Fruit fly (Drosophila melanogaster) whole organism, embryonic: ENCODE measurements around the gene CG12171.

Source experiments
- Bgb ChIP-seq: fragments of 200-800 bp; sonication (Bioruptor generic); IDR thresholded peaks from 2 replicates; pipeline ENCODE4 v1.3.6; 2022; ENCODE audit warnings: missing biosample characterization, missing genetic modification characterization; ENCODE audit not compliant: partially characterized antibody
- CG10462 ChIP-seq: fragments of 200-800 bp; sonication (Bioruptor generic); optimal IDR thresholded peaks from 2 replicates; lab custom pipeline; 2016; ENCODE audit warnings: missing biosample characterization, missing genetic modification characterization
- CG11085 ChIP-seq: fragments of 200-800 bp; sonication (Bioruptor generic); IDR thresholded peaks from 2 replicates; pipeline ENCODE4 v1.3.6; 2022; ENCODE audit warnings: missing biosample characterization, missing genetic modification characterization
- CG11247 ChIP-seq: fragments of 200-800 bp; sonication (Bioruptor generic); IDR thresholded peaks from 2 replicates; pipeline ENCODE4 v1.3.6; 2022; ENCODE audit warnings: missing biosample characterization, missing genetic modification characterization
- CG12155 ChIP-seq: fragments of 200-800 bp; sonication (Bioruptor generic); optimal IDR thresholded peaks from 3 replicates; lab custom pipeline; 2016; ENCODE audit warnings: missing biosample characterization, missing genetic modification characterization
- CG15269 ChIP-seq: fragments of 200-800 bp; sonication (Bioruptor generic); optimal IDR thresholded peaks from 2 replicates; lab custom pipeline; 2018; ENCODE audit warnings: missing biosample characterization, mild to moderate bottlenecking, missing genetic modification characterization, moderate library complexity
- CG16779 ChIP-seq: fragments of 200-800 bp; sonication (Bioruptor generic); IDR thresholded peaks from 2 replicates; pipeline ENCODE4 v1.3.6; 2022; ENCODE audit warnings: missing biosample characterization, missing genetic modification characterization
- CG30020 ChIP-seq: fragments of 200-800 bp; optimal IDR thresholded peaks from 2 replicates; lab custom pipeline; 2019; ENCODE audit warnings: missing biosample characterization, mild to moderate bottlenecking, missing genetic modification characterization, moderate library complexity
- CG33213 ChIP-seq: fragments of 200-800 bp; sonication (Bioruptor generic); optimal IDR thresholded peaks from 3 replicates; lab custom pipeline; 2016; ENCODE audit warnings: missing biosample characterization, missing genetic modification characterization
- CG43689 ChIP-seq: fragments of 200-800 bp; sonication (Bioruptor generic); IDR thresholded peaks from 2 replicates; pipeline ENCODE4 v1.3.6; 2022; ENCODE audit warnings: missing biosample characterization, missing genetic modification characterization
- CG4707 ChIP-seq: fragments of 200-800 bp; sonication (Bioruptor generic); optimal IDR thresholded peaks from 2 replicates; lab custom pipeline; 2018; ENCODE audit warnings: missing biosample characterization, mild to moderate bottlenecking, missing genetic modification characterization, moderate library complexity
- CG4854 ChIP-seq: fragments of 200-800 bp; sonication (Bioruptor generic); optimal IDR thresholded peaks from 2 replicates; lab custom pipeline; 2016; ENCODE audit warnings: missing biosample characterization, missing genetic modification characterization, inconsistent platforms
- CG5180 ChIP-seq: fragments of 200-800 bp; sonication (Bioruptor generic); optimal IDR thresholded peaks from 3 replicates; lab custom pipeline; 2017; ENCODE audit warnings: missing biosample characterization, missing genetic modification characterization, mild to moderate bottlenecking, moderate library complexity, missing genetic modification reagents
- CG6813 ChIP-seq: fragments of 200-800 bp; sonication (Bioruptor generic); optimal IDR thresholded peaks from 2 replicates; lab custom pipeline; 2017; ENCODE audit warnings: missing biosample characterization, missing genetic modification characterization, mild to moderate bottlenecking, moderate library complexity, missing genetic modification reagents
- CG7556 ChIP-seq: fragments of 200-800 bp; sonication (Bioruptor generic); optimal IDR thresholded peaks from 2 replicates; lab custom pipeline; 2017; ENCODE audit warnings: missing biosample characterization, mild to moderate bottlenecking, missing genetic modification characterization
- CG9609 ChIP-seq: fragments of 200-800 bp; sonication (Bioruptor generic); optimal IDR thresholded peaks from 3 replicates; lab custom pipeline; 2016; ENCODE audit warnings: missing biosample characterization, missing genetic modification characterization
- Chrac-16 ChIP-seq: fragments of 200-800 bp; sonication (Bioruptor generic); optimal IDR thresholded peaks from 3 replicates; lab custom pipeline; 2016; ENCODE audit warnings: missing biosample characterization, missing genetic modification characterization
- Dfd ChIP-seq, 2 experiments: fragments of >200 bp; optimal IDR thresholded peaks; 2 replicates each; lab custom pipeline; 2017; ENCODE audit warnings: missing biosample characterization in 2 of 2, missing genetic modification characterization in 2 of 2
- ERR ChIP-seq: fragments of 200-800 bp; sonication (Bioruptor generic); optimal IDR thresholded peaks from 2 replicates; lab custom pipeline; 2016; ENCODE audit warnings: missing biosample characterization, missing genetic modification characterization
- HmgD ChIP-seq: fragments of 200-800 bp; sonication (Bioruptor generic); optimal IDR thresholded peaks from 3 replicates; lab custom pipeline; 2016; ENCODE audit warnings: missing biosample characterization, missing genetic modification characterization
- Hsf ChIP-seq: fragments of 200-800 bp; sonication (Bioruptor generic); optimal IDR thresholded peaks from 3 replicates; lab custom pipeline; 2016; ENCODE audit warnings: missing biosample characterization, missing genetic modification characterization
- Lhr ChIP-seq: fragments of 200-800 bp; sonication (Bioruptor generic); optimal IDR thresholded peaks from 3 replicates; lab custom pipeline; 2017; ENCODE audit warnings: mild to moderate bottlenecking, missing biosample characterization, missing genetic modification reagents, missing genetic modification characterization
- MBD-R2 ChIP-seq: fragments of 200-800 bp; sonication (Bioruptor generic); IDR thresholded peaks from 2 replicates; pipeline ENCODE4 v1.3.6; 2022; ENCODE audit warnings: missing biosample characterization, missing genetic modification characterization
- Meics ChIP-seq: fragments of 200-800 bp; sonication (Bioruptor generic); optimal IDR thresholded peaks from 2 replicates; lab custom pipeline; 2017; ENCODE audit warnings: missing biosample characterization, mild to moderate bottlenecking, missing genetic modification characterization
- Myb ChIP-seq: fragments of 200-800 bp; sonication (Bioruptor generic); optimal IDR thresholded peaks from 2 replicates; lab custom pipeline; 2016; ENCODE audit warnings: missing biosample characterization, missing genetic modification characterization
- NC2α ChIP-seq: fragments of 200-800 bp; sonication (Bioruptor generic); optimal IDR thresholded peaks from 2 replicates; lab custom pipeline; 2016; ENCODE audit warnings: missing biosample characterization, missing genetic modification characterization
- Nf-YB ChIP-seq: fragments of 200-800 bp; sonication (Bioruptor generic); optimal IDR thresholded peaks from 3 replicates; lab custom pipeline; 2019; ENCODE audit warnings: missing biosample characterization, mild to moderate bottlenecking, missing genetic modification characterization, moderate library complexity
- Scr ChIP-seq: fragments of 200-800 bp; sonication (Bioruptor generic); IDR thresholded peaks from 2 replicates; pipeline ENCODE4 v1.3.6; 2022; ENCODE audit warnings: missing biosample characterization, missing genetic modification characterization; ENCODE audit not compliant: partially characterized antibody
- Six4 ChIP-seq: fragments of 200-800 bp; sonication (Bioruptor generic); optimal IDR thresholded peaks from 2 replicates; lab custom pipeline; 2016; ENCODE audit warnings: missing biosample characterization, missing genetic modification characterization
- Sry-β ChIP-seq: fragments of 200-800 bp; sonication (Bioruptor generic); optimal IDR thresholded peaks from 2 replicates; lab custom pipeline; 2018; ENCODE audit warnings: missing biosample characterization, mild to moderate bottlenecking, missing genetic modification characterization, moderate library complexity
- Stat92E ChIP-seq, 3 experiments: fragments of >200 bp in 2 of 3; fragments of 200-800 bp in 1 of 3; sonication (Bioruptor generic) in 1 of 3; optimal IDR thresholded peaks; 2 replicates each; lab custom pipeline; 2017 to 2019; ENCODE audit warnings: missing biosample characterization in 3 of 3, missing genetic modification characterization in 3 of 3, mild to moderate bottlenecking in 1 of 3, moderate library complexity in 1 of 3
- abd-A ChIP-seq: fragments of 200-800 bp; sonication (Bioruptor generic); optimal IDR thresholded peaks from 3 replicates; lab custom pipeline; 2019; ENCODE audit warnings: missing biosample characterization, mild to moderate bottlenecking, missing genetic modification characterization, moderate library complexity
- chif ChIP-seq, 2 experiments: fragments of 200-800 bp; sonication (Bioruptor generic); optimal IDR thresholded peaks; 3 replicates each; lab custom pipeline; 2016; ENCODE audit warnings: missing biosample characterization in 2 of 2, missing genetic modification characterization in 2 of 2
- chn ChIP-seq: fragments of 200-800 bp; sonication (Bioruptor generic); optimal IDR thresholded peaks from 2 replicates; lab custom pipeline; 2016; ENCODE audit warnings: missing biosample characterization, missing genetic modification characterization
- hbn ChIP-seq: fragments of 200-800 bp; sonication (Bioruptor generic); IDR thresholded peaks from 2 replicates; pipeline ENCODE4 v1.3.6; 2022; ENCODE audit warnings: missing biosample characterization, missing genetic modification characterization; ENCODE audit not compliant: partially characterized antibody
- jumu ChIP-seq: fragments of 200-800 bp; sonication (Bioruptor generic); optimal IDR thresholded peaks from 3 replicates; lab custom pipeline; 2016; ENCODE audit warnings: missing biosample characterization, missing genetic modification characterization
- luna ChIP-seq: fragments of 200-800 bp; sonication (Bioruptor generic); optimal IDR thresholded peaks from 2 replicates; lab custom pipeline; 2016; ENCODE audit warnings: missing biosample characterization, missing genetic modification characterization
- mld ChIP-seq: fragments of 200-800 bp; sonication (Bioruptor generic); IDR thresholded peaks from 3 replicates; pipeline ENCODE4 v1.3.6; 2022; ENCODE audit warnings: missing biosample characterization, missing genetic modification characterization; ENCODE audit not compliant: partially characterized antibody
- row ChIP-seq: fragments of 200-800 bp; sonication (Bioruptor generic); IDR thresholded peaks from 3 replicates; pipeline ENCODE4 v1.3.6; 2022; ENCODE audit warnings: missing biosample characterization, missing genetic modification characterization
- sc ChIP-seq, 3 experiments: fragments of >200 bp in 2 of 3; fragments of 200-800 bp in 1 of 3; sonication (Bioruptor generic) in 1 of 3; optimal IDR thresholded peaks; 2 replicates in 2 of 3; 3 replicates in 1 of 3; lab custom pipeline; 2017; ENCODE audit warnings: mild to moderate bottlenecking in 1 of 3, missing biosample characterization in 1 of 3, missing genetic modification characterization in 1 of 3, missing genetic modification reagents in 1 of 3
- sd ChIP-seq: fragments of 200-800 bp; sonication (Bioruptor generic); optimal IDR thresholded peaks from 3 replicates; lab custom pipeline; 2018; ENCODE audit warnings: missing biosample characterization, mild to moderate bottlenecking, missing genetic modification characterization, moderate library complexity
- shn ChIP-seq: fragments of 200-800 bp; sonication (Bioruptor generic); optimal IDR thresholded peaks from 3 replicates; lab custom pipeline; 2016; ENCODE audit warnings: missing biosample characterization, missing genetic modification characterization
- sima ChIP-seq: fragments of 200-800 bp; sonication (Bioruptor generic); optimal IDR thresholded peaks from 2 replicates; lab custom pipeline; 2016; ENCODE audit warnings: missing biosample characterization, missing genetic modification characterization
- stc ChIP-seq: fragments of 200-800 bp; sonication (Bioruptor generic); IDR thresholded peaks from 2 replicates; pipeline ENCODE4 v1.3.6; 2022; ENCODE audit warnings: missing biosample characterization, missing genetic modification characterization
- tin ChIP-seq: fragments of 200-800 bp; sonication (Bioruptor generic); optimal IDR thresholded peaks from 3 replicates; lab custom pipeline; 2016; ENCODE audit warnings: missing biosample characterization, missing genetic modification characterization
- tup ChIP-seq: fragments of 200-800 bp; sonication (Bioruptor generic); optimal IDR thresholded peaks from 2 replicates; lab custom pipeline; 2016; ENCODE audit warnings: missing biosample characterization, mild to moderate bottlenecking, missing genetic modification characterization, moderate library complexity
- vfl ChIP-seq: fragments of 200-800 bp; sonication (Bioruptor generic); optimal IDR thresholded peaks from 2 replicates; lab custom pipeline; 2016; ENCODE audit warnings: missing biosample characterization, missing genetic modification characterization
- vvl ChIP-seq: fragments of 200-800 bp; sonication (Bioruptor generic); IDR thresholded peaks from 2 replicates; pipeline ENCODE4 v1.3.6; 2022; ENCODE audit warnings: missing biosample characterization, missing genetic modification characterization
- wdn ChIP-seq: fragments of 200-800 bp; sonication (Bioruptor generic); IDR thresholded peaks from 2 replicates; pipeline ENCODE4 v1.3.6; 2022; ENCODE audit warnings: missing biosample characterization, missing genetic modification characterization
- zfh1 ChIP-seq: fragments of 200-800 bp; sonication (Bioruptor generic); IDR thresholded peaks from 3 replicates; pipeline ENCODE4 v1.3.6; 2022; ENCODE audit warnings: missing biosample characterization, missing genetic modification characterization

The CG12171 gene

DNA sequence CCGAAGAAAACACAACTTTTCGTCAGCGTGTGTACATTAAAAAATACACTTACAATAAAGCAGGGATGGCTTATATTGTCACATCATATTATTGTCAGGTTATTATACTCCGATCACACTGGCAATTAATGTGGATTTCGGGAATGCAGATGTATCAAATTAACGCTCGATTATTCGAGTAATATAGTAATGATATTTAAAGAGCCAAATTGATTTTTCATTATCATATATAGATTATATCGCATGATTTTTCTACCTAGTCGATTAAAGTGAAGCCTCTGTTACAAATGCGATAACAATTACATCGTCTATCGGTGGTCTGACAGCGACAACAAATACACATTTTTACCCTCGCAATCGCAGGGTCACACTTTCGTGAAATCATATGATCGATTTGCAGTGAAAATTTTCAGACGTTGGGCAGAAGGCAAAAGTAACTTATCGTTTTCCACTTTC is 42.0 kb upstream of the CG12171 start, which contains the start of the genes noi and Vha26 (continued):
- TF ChIP-seq Scr (GFP tag; lab: Robert Waterston, UW) (peak; percentile 65), wdn (GFP tag; lab: Robert Waterston, UW) (no peak), hbn (0 out of 2 replicates have a peak, but pooled peaks have one; percentile 27), CG6813 (no peak), CG9609 (GFP tag; lab: Kevin White, UChicago) (no peak), sd (tag; lab: Kevin White, UChicago) (no peak), sc (optimal IDR thresholded peaks at IDR 0.05; lab: Kevin White, UChicago) (no peak), sc (GFP tag; optimal IDR thresholded peaks at IDR 0.05; lab: Kevin White, UChicago) (no peak), CG5180 (GFP tag; lab: Kevin White, UChicago) (no peak), shn (GFP tag; lab: Kevin White, UChicago) (peak; percentile 20), CG30020 (tag; lab: Kevin White, UChicago) (peak; percentile 97), abd-A (no peak), stc (no peak), chif (GFP tag; optimal IDR thresholded peaks at IDR 0.05; lab: Kevin White, UChicago) (no peak), CG4707 (GFP tag; lab: Kevin White, UChicago) (no peak), luna (GFP tag; lab: Kevin White, UChicago) (no peak), CG16779 (GFP tag; lab: Robert Waterston, UW) (no peak), Lhr (peak; percentile 56), Chrac-16 (GFP tag; lab: Kevin White, UChicago) (no peak), CG15269 (tag; lab: Kevin White, UChicago) (no peak), CG43689 (GFP tag; lab: Robert Waterston, UW) (no peak), tin (GFP tag; lab: Kevin White, UChicago) (peak; percentile 39), zfh1 (GFP tag; lab: Robert Waterston, UW) (no peak; the same call in 2 of the 3 replicates), MBD-R2 (GFP tag; lab: Robert Waterston, UW) (peak; percentile 61), CG11247 (GFP tag; lab: Robert Waterston, UW) (no peak), mld (no peak), CG10462 (GFP tag; lab: Kevin White, UChicago) (no peak), CG33213 (no peak), Six4 (no peak), row (GFP tag; lab: Robert Waterston, UW) (peak; percentile 91), CG4854 (GFP tag; lab: Kevin White, UChicago) (no peak), sima (GFP tag; lab: Kevin White, UChicago) (no peak), CG7556 (GFP tag; lab: Kevin White, UChicago) (no peak), Bgb (GFP tag; lab: Robert Waterston, UW) (peak; percentile 63), jumu (GFP tag; lab: Kevin White, UChicago) (peak; percentile 6), Dfd (GFP tag; optimal IDR thresholded peaks at IDR 0.05; lab: Kevin White, UChicago) (peak in 1 of 2 experiments; percentile 90), vvl (GFP tag; lab: Robert Waterston, UW) (peak; percentile 18; the same call in 1 of the 2 replicates), chn (no peak), Sry-β (GFP tag; lab: Kevin White, UChicago) (peak; percentile 18), CG12155 (GFP tag; lab: Kevin White, UChicago) (peak; percentile 42), NC2α (GFP tag; lab: Kevin White, UChicago) (no peak), Stat92E (GFP tag; optimal IDR thresholded peaks at IDR 0.05; lab: Kevin White, UChicago) (peak in 1 of 3 experiments; percentile 50), Myb (peak; percentile 63), Meics (GFP tag; lab: Kevin White, UChicago) (peak; percentile 2), tup (GFP tag; lab: Kevin White, UChicago) (no peak), ERR (GFP tag; lab: Kevin White, UChicago) (no peak), vfl (GFP tag; lab: Kevin White, UChicago) (no peak), Hsf (peak; percentile 38), HmgD (no peak), Nf-YB (no peak), CG11085 (GFP tag; lab: Robert Waterston, UW) (no peak)
